Worm (Caenorhabditis elegans): ENCODE results near the gene F58E2.4.

- no peak for TF ChIP-seq nhr-28 (tag; optimal IDR thresholded peaks at IDR 0.05)
- no peak for TF ChIP-seq unc-62 (GFP tag; optimal IDR thresholded peaks at IDR 0.05)
- TF ChIP-seq pha-4 (tag; optimal IDR thresholded peaks at IDR 0.05), result no peak
- TF ChIP-seq snpc-4 (tag; optimal IDR thresholded peaks at IDR 0.05), result no peak
- no peak for TF ChIP-seq nhr-12 (tag; optimal IDR thresholded peaks at IDR 0.05)
Observed at ce11 chrIV:3477124-3477523, 13.9 kb downstream of the F58E2.4 start, which contains the start of gene srz-69.

Data from whole organism, mixed stage, embryonic.